Worm (Caenorhabditis elegans) whole organism, young adult: ENCODE data around the gene vps-36.
A peak's percentile ranks its signal among the peaks of the same experiment; 100 is the strongest.

Experiments
- B0261.1 ChIP-seq: sonication (generic microtip); optimal IDR thresholded peaks from 2 replicates; lab custom pipeline; 2016; ENCODE audit warnings: mild to moderate bottlenecking, missing genetic modification characterization, moderate library complexity, missing compliant biosample characterization
- B0336.3 ChIP-seq: fragments of 200-800 bp; sonication (Bioruptor generic); IDR thresholded peaks from 2 replicates; pipeline ENCODE4 v1.3.6; 2022; ENCODE audit warnings: missing genetic modification characterization, missing compliant biosample characterization
- C06A6.2 ChIP-seq: fragments of 200-800 bp; sonication (Bioruptor generic); conservative IDR thresholded peaks from 2 replicates; pipeline ENCODE4 v1.3.6; 2022; ENCODE audit warnings: missing genetic modification characterization, missing compliant biosample characterization
- D2030.7 ChIP-seq: fragments of 200-800 bp; sonication (Bioruptor generic); IDR thresholded peaks from 2 replicates; pipeline ENCODE4 v1.3.6; 2022; ENCODE audit warnings: missing genetic modification reagents, missing genetic modification characterization, missing compliant biosample characterization
- F10E7.11 ChIP-seq: sonication (generic microtip); optimal IDR thresholded peaks from 2 replicates; lab custom pipeline; 2017; ENCODE audit warnings: mild to moderate bottlenecking, missing genetic modification characterization, moderate library complexity, missing compliant biosample characterization
- F22D6.2 ChIP-seq: sonication (generic microtip); optimal IDR thresholded peaks from 2 replicates; lab custom pipeline; 2016; ENCODE audit warnings: mild to moderate bottlenecking, missing genetic modification characterization, missing compliant biosample characterization
- F55B11.4 ChIP-seq: sonication (generic microtip); optimal IDR thresholded peaks from 2 replicates; lab custom pipeline; 2016; ENCODE audit warnings: missing compliant biosample characterization, missing genetic modification characterization, borderline replicate concordance; ENCODE audit not compliant: insufficient read depth
- F57C9.4 ChIP-seq: sonication (generic microtip); optimal IDR thresholded peaks from 2 replicates; lab custom pipeline; 2017; ENCODE audit warnings: mild to moderate bottlenecking, missing genetic modification characterization, missing compliant biosample characterization
- Y56A3A.18 ChIP-seq: fragments of 200-800 bp; sonication (Bioruptor generic); IDR thresholded peaks from 2 replicates; pipeline ENCODE4 v1.3.6; 2022; ENCODE audit warnings: missing genetic modification reagents, missing genetic modification characterization, missing compliant biosample characterization
- Y79H2A.3 ChIP-seq: fragments of 200-800 bp; sonication (Bioruptor generic); conservative IDR thresholded peaks from 2 replicates; pipeline ENCODE4 v1.3.6; 2022; ENCODE audit warnings: missing genetic modification reagents, missing genetic modification characterization, missing compliant biosample characterization
- Y95B8A.8 ChIP-seq: fragments of 200-800 bp; sonication (Bioruptor generic); IDR thresholded peaks from 2 replicates; pipeline ENCODE4 v1.3.6; 2022; ENCODE audit warnings: missing genetic modification reagents, missing genetic modification characterization, missing compliant biosample characterization
- akir-1 ChIP-seq: fragments of 200-800 bp; sonication (Bioruptor generic); optimal IDR thresholded peaks from 2 replicates; lab custom pipeline; 2018; ENCODE audit warnings: mild to moderate bottlenecking, missing genetic modification characterization, moderate library complexity, missing compliant biosample characterization
- atf-7 ChIP-seq: sonication (generic microtip); optimal IDR thresholded peaks from 2 replicates; lab custom pipeline; 2017; ENCODE audit warnings: mild to moderate bottlenecking, missing genetic modification characterization, missing compliant biosample characterization
- bed-1 ChIP-seq: fragments of 200-800 bp; sonication (Bioruptor generic); IDR thresholded peaks from 2 replicates; pipeline ENCODE4 v1.3.6; 2022; ENCODE audit warnings: missing genetic modification reagents, missing genetic modification characterization, missing compliant biosample characterization
- bed-2 ChIP-seq: fragments of 200-800 bp; sonication (Bioruptor generic); IDR thresholded peaks from 2 replicates; pipeline ENCODE4 v1.3.6; 2022; ENCODE audit warnings: missing genetic modification reagents, missing genetic modification characterization, missing compliant biosample characterization
- cebp-2 ChIP-seq: fragments of 200-800 bp; sonication (Bioruptor generic); IDR thresholded peaks from 2 replicates; pipeline ENCODE4 v1.3.6; 2022; ENCODE audit warnings: missing genetic modification characterization, missing compliant biosample characterization
- ceh-27 ChIP-seq: fragments of 200-800 bp; sonication (Bioruptor generic); optimal IDR thresholded peaks from 2 replicates; lab custom pipeline; 2018; ENCODE audit warnings: mild to moderate bottlenecking, missing genetic modification characterization, moderate library complexity, missing compliant biosample characterization
- ceh-40 ChIP-seq: fragments of 200-800 bp; sonication (Bioruptor generic); IDR thresholded peaks from 2 replicates; pipeline ENCODE4 v1.3.6; 2022; ENCODE audit warnings: missing genetic modification characterization, missing compliant biosample characterization
- ceh-58 ChIP-seq: fragments of 200-800 bp; sonication (Bioruptor generic); IDR thresholded peaks from 2 replicates; pipeline ENCODE4 v1.3.6; 2022; ENCODE audit warnings: missing genetic modification characterization, missing compliant biosample characterization
- ceh-91 ChIP-seq: fragments of 200-800 bp; sonication (Bioruptor generic); IDR thresholded peaks from 2 replicates; pipeline ENCODE4 v1.3.6; 2022; ENCODE audit warnings: missing genetic modification reagents, missing genetic modification characterization, missing compliant biosample characterization
- dox-1 ChIP-seq: fragments of 200-800 bp; sonication (Bioruptor generic); IDR thresholded peaks from 2 replicates; pipeline ENCODE4 v1.3.6; 2022; ENCODE audit warnings: missing genetic modification reagents, missing genetic modification characterization, missing compliant biosample characterization
- ekl-4 ChIP-seq: fragments of 200-800 bp; sonication (Bioruptor generic); IDR thresholded peaks from 2 replicates; pipeline ENCODE4 v1.3.6; 2022; ENCODE audit warnings: missing genetic modification reagents, missing genetic modification characterization, missing compliant biosample characterization
- hlh-12 ChIP-seq: sonication (generic microtip); optimal IDR thresholded peaks from 2 replicates; lab custom pipeline; 2016; ENCODE audit warnings: missing genetic modification characterization, missing compliant biosample characterization
- hrde-1 ChIP-seq: sonication (generic microtip); optimal IDR thresholded peaks from 2 replicates; lab custom pipeline; 2016; ENCODE audit warnings: missing genetic modification characterization, mild to moderate bottlenecking, missing compliant biosample characterization, moderate library complexity, missing genotype, missing genetic modification reagents, borderline replicate concordance
- hsf-1 ChIP-seq: fragments of 200-800 bp; sonication (Bioruptor generic); IDR thresholded peaks from 2 replicates; pipeline ENCODE4 v1.3.6; 2022; ENCODE audit warnings: missing genetic modification reagents, missing genetic modification characterization, missing compliant biosample characterization
- let-526 ChIP-seq: fragments of 200-800 bp; sonication (Bioruptor generic); IDR thresholded peaks from 2 replicates; pipeline ENCODE4 v1.3.6; 2022; ENCODE audit warnings: missing genetic modification reagents, missing genetic modification characterization, missing compliant biosample characterization
- lin-35 ChIP-seq, 3 experiments: fragments of 150-350 bp in 2 of 3; sonication (generic microtip) in 1 of 3; optimal IDR thresholded peaks; 2 replicates each; lab custom pipeline; 2014 to 2018; ENCODE audit warnings: missing biosample characterization in 3 of 3, missing genetic modification characterization in 3 of 3, missing genetic modification reagents in 3 of 3
- lsl-1 ChIP-seq: fragments of 200-800 bp; sonication (Bioruptor generic); optimal IDR thresholded peaks from 2 replicates; lab custom pipeline; 2018; ENCODE audit warnings: mild to moderate bottlenecking, missing genetic modification characterization, moderate library complexity, missing compliant biosample characterization
- lsy-27 ChIP-seq: sonication (generic microtip); optimal IDR thresholded peaks from 2 replicates; lab custom pipeline; 2017; ENCODE audit warnings: missing genetic modification characterization, mild to moderate bottlenecking, missing compliant biosample characterization, antibody characterized with exemption, missing genotype, borderline replicate concordance; ENCODE audit not compliant: insufficient read depth
- madf-10 ChIP-seq: sonication (generic microtip); optimal IDR thresholded peaks from 2 replicates; lab custom pipeline; 2016; ENCODE audit warnings: mild to moderate bottlenecking, missing genetic modification characterization, missing compliant biosample characterization
- madf-3 ChIP-seq: fragments of 200-800 bp; sonication (Bioruptor generic); IDR thresholded peaks from 2 replicates; pipeline ENCODE4 v1.3.6; 2022; ENCODE audit warnings: missing genetic modification reagents, missing genetic modification characterization, missing compliant biosample characterization
- mes-4 ChIP-seq: sonication (generic microtip); optimal IDR thresholded peaks from 2 replicates; lab custom pipeline; 2016; ENCODE audit warnings: missing genotype, missing genetic modification characterization, missing compliant biosample characterization
- mxl-1 ChIP-seq: sonication (generic microtip); optimal IDR thresholded peaks from 2 replicates; lab custom pipeline; 2016; ENCODE audit warnings: missing genetic modification characterization, missing compliant biosample characterization
- nfya-2 ChIP-seq: fragments of 200-800 bp; sonication (Bioruptor generic); IDR thresholded peaks from 2 replicates; pipeline ENCODE4 v1.3.6; 2022; ENCODE audit warnings: missing genetic modification reagents, missing genetic modification characterization, missing compliant biosample characterization
- nhr-120 ChIP-seq: fragments of 200-800 bp; sonication (Bioruptor generic); IDR thresholded peaks from 2 replicates; pipeline ENCODE4 v1.3.6; 2022; ENCODE audit warnings: missing genetic modification characterization, missing compliant biosample characterization
- pbrm-1 ChIP-seq: fragments of 200-800 bp; sonication (Bioruptor generic); IDR thresholded peaks from 2 replicates; pipeline ENCODE4 v1.3.6; 2022; ENCODE audit warnings: missing genetic modification reagents, missing genetic modification characterization, missing compliant biosample characterization
- rec-8 ChIP-seq, 2 experiments: sonication (generic microtip); optimal IDR thresholded peaks; 2 replicates each; lab custom pipeline; 2016; ENCODE audit warnings: mild to moderate bottlenecking in 2 of 2, missing genetic modification characterization in 2 of 2, missing genetic modification reagents in 2 of 2, missing genotype in 2 of 2, missing biosample characterization in 1 of 2, missing compliant biosample characterization in 1 of 2, moderate library complexity in 1 of 2
- rpc-1 ChIP-seq, 2 experiments: fragments of 150-350 bp in 1 of 2; sonication (generic microtip) in 1 of 2; optimal IDR thresholded peaks; 2 replicates each; lab custom pipeline; 2014 to 2018; ENCODE audit warnings: missing biosample characterization in 1 of 2, missing genetic modification characterization in 1 of 2, missing genetic modification reagents in 1 of 2, missing genotype in 1 of 2
- sdz-38 ChIP-seq: sonication (generic microtip); optimal IDR thresholded peaks from 2 replicates; lab custom pipeline; 2016; ENCODE audit warnings: missing genotype, missing genetic modification characterization, missing compliant biosample characterization
- snpc-1.3 ChIP-seq: sonication (generic microtip); optimal IDR thresholded peaks from 2 replicates; lab custom pipeline; 2017; ENCODE audit warnings: missing genetic modification characterization, mild to moderate bottlenecking, missing compliant biosample characterization, antibody characterized with exemption, moderate library complexity, missing genotype, missing genetic modification reagents; ENCODE audit not compliant: insufficient read depth
- snpc-3.4 ChIP-seq: sonication (generic microtip); optimal IDR thresholded peaks from 2 replicates; lab custom pipeline; 2017; ENCODE audit warnings: missing genetic modification characterization, mild to moderate bottlenecking, missing compliant biosample characterization, antibody characterized with exemption, moderate library complexity, missing genotype, missing genetic modification reagents
- sptf-2 ChIP-seq: fragments of 200-800 bp; sonication (Bioruptor generic); optimal IDR thresholded peaks from 2 replicates; lab custom pipeline; 2018; ENCODE audit warnings: mild to moderate bottlenecking, missing genetic modification characterization, missing compliant biosample characterization
- tbx-9 ChIP-seq: sonication (generic microtip); optimal IDR thresholded peaks from 2 replicates; lab custom pipeline; 2016; ENCODE audit warnings: borderline replicate concordance, missing genetic modification characterization, inconsistent platforms, missing compliant biosample characterization
- tlf-1 ChIP-seq: fragments of 200-800 bp; sonication (Bioruptor generic); optimal IDR thresholded peaks from 2 replicates; lab custom pipeline; 2018; ENCODE audit warnings: mild to moderate bottlenecking, missing genetic modification characterization, missing compliant biosample characterization
- zfh-2 ChIP-seq: fragments of 200-800 bp; sonication (Bioruptor generic); conservative IDR thresholded peaks from 2 replicates; pipeline ENCODE4 v1.3.6; 2022; ENCODE audit warnings: missing genetic modification reagents, missing genetic modification characterization, missing compliant biosample characterization
- zim-3 ChIP-seq: sonication (generic microtip); optimal IDR thresholded peaks from 2 replicates; lab custom pipeline; 2017; ENCODE audit warnings: mild to moderate bottlenecking, missing genetic modification characterization, moderate library complexity, missing compliant biosample characterization
- ztf-22 ChIP-seq: fragments of 200-800 bp; sonication (Bioruptor generic); optimal IDR thresholded peaks from 2 replicates; lab custom pipeline; 2018; ENCODE audit warnings: mild to moderate bottlenecking, missing genetic modification characterization, moderate library complexity, missing compliant biosample characterization
- ztf-3 ChIP-seq: fragments of 200-800 bp; sonication (Bioruptor generic); optimal IDR thresholded peaks from 2 replicates; lab custom pipeline; 2018; ENCODE audit warnings: mild to moderate bottlenecking, missing genetic modification characterization, missing compliant biosample characterization

The vps-36 gene

DNA sequence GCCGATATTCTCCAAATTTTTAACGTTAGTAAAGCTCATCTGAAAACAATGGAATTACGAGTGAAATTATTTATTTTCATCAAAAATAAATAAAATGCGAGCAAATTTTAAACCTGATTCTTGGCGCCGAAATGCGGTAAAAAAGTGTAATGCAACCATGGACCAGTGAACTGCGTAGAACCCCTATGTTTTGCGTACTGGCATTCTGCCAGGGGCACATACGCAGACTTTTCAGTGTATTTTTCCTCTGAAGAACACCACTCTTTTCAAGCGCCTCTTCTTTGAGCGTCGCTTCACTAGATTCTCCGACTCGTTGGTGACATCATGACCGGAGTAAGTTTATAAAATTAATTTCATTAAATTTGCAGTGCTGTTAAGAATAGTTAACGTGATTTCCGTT lies 5.0 kb upstream of the vps-36 start, which contains the start of the genes ctf-4 and eef-1G (continued):
- TF ChIP-seq bed-1 (GFP tag; lab: Robert Waterston, UW) (no peak), rpc-1 (optimal IDR thresholded peaks at IDR 0.05; lab: Kevin White, UChicago) (no peak), rpc-1 (tag; optimal IDR thresholded peaks at IDR 0.05; lab: Kevin White, UChicago) (no peak), ceh-40 (GFP tag; lab: Robert Waterston, UW) (no peak), atf-7 (tag; lab: Kevin White, UChicago) (peak; percentile 83), bed-2 (no peak), F57C9.4 (tag; lab: Kevin White, UChicago) (no peak), hrde-1 (no peak), ztf-3 (peak; percentile 36), Y95B8A.8 (GFP tag; lab: Robert Waterston, UW) (peak; percentile 83; the same call in 1 of the 2 replicates), ztf-22 (no peak), madf-3 (GFP tag; lab: Robert Waterston, UW) (peak; percentile 90), ekl-4 (GFP tag; lab: Robert Waterston, UW) (peak; percentile 93), akir-1 (GFP tag; lab: Kevin White, UChicago) (no peak), lsy-27 (tag; lab: Kevin White, UChicago) (no peak), tbx-9 (tag; lab: Kevin White, UChicago) (no peak), dox-1 (GFP tag; lab: Robert Waterston, UW) (peak; percentile 97), C06A6.2 (GFP tag; lab: Robert Waterston, UW) (peak; percentile 86), sdz-38 (tag; lab: Kevin White, UChicago) (no peak), B0336.3 (GFP tag; lab: Robert Waterston, UW) (peak; percentile 75), mxl-1 (tag; lab: Kevin White, UChicago) (no peak), hsf-1 (peak; percentile 76), sptf-2 (no peak), ceh-27 (GFP tag; lab: Kevin White, UChicago) (peak; percentile 93), ceh-58 (GFP tag; lab: Robert Waterston, UW) (no peak), lin-35 (GFP tag; optimal IDR thresholded peaks at IDR 0.05; lab: Kevin White, UChicago) (peak; percentile 26 to 96 (median 60)), nhr-120 (GFP tag; lab: Robert Waterston, UW) (no peak), F55B11.4 (tag; lab: Kevin White, UChicago) (no peak), snpc-1.3 (tag; lab: Kevin White, UChicago) (peak; percentile 88), B0261.1 (no peak), nfya-2 (GFP tag; lab: Robert Waterston, UW) (no peak), cebp-2 (0 out of 2 replicates have a peak, but pooled peaks have one; percentile 62), zim-3 (no peak), zfh-2 (GFP tag; lab: Robert Waterston, UW) (no peak), Y79H2A.3 (no peak), mes-4 (tag; lab: Kevin White, UChicago) (no peak), F22D6.2 (tag; lab: Kevin White, UChicago) (peak; percentile 70), tlf-1 (GFP tag; lab: Kevin White, UChicago) (peak; percentile 93), snpc-3.4 (tag; lab: Kevin White, UChicago) (peak; percentile 93), lsl-1 (peak; percentile 75), rec-8 (tag; optimal IDR thresholded peaks at IDR 0.05; lab: Kevin White, UChicago) (no peak), hlh-12 (tag; lab: Kevin White, UChicago) (no peak), ceh-91 (GFP tag; lab: Robert Waterston, UW) (peak; percentile 83), D2030.7 (GFP tag; lab: Robert Waterston, UW) (peak; percentile 82), let-526 (peak; percentile 87), F10E7.11 (tag; lab: Kevin White, UChicago) (no peak), pbrm-1 (GFP tag; lab: Robert Waterston, UW) (peak; percentile 91), madf-10 (tag; lab: Kevin White, UChicago) (peak; percentile 69), Y56A3A.18 (GFP tag; lab: Robert Waterston, UW) (0 out of 2 replicates have a peak, but pooled peaks have one; percentile 21)
